Worm (Caenorhabditis elegans) whole organism, L4 larva: Measurements from ENCODE around the gene srab-4.

Source experiments
- aha-1 ChIP-seq: fragments of 150-350 bp; peaks from one replicate; lab custom pipeline; 2014; ENCODE audit warnings: missing biosample characterization, missing genetic modification characterization
- ama-1 ChIP-seq: fragments of 150-350 bp; optimal IDR thresholded peaks from 2 replicates; lab custom pipeline; 2014; ENCODE audit warnings: inconsistent platforms, mixed read lengths
- ceh-44 ChIP-seq: fragments of 200-800 bp; sonication (Bioruptor generic); IDR thresholded peaks from 2 replicates; pipeline ENCODE4 v1.3.6; 2022; ENCODE audit warnings: missing genetic modification reagents, missing genetic modification characterization, missing compliant biosample characterization
- ceh-82 ChIP-seq: sonication (generic microtip); optimal IDR thresholded peaks from 2 replicates; lab custom pipeline; 2017; ENCODE audit warnings: missing biosample characterization, missing genetic modification characterization
- daf-8 ChIP-seq: fragments of 200-800 bp; sonication (Bioruptor generic); IDR thresholded peaks from 2 replicates; pipeline ENCODE4 v1.3.6; 2022; ENCODE audit warnings: missing genetic modification characterization, missing compliant biosample characterization
- jun-1 ChIP-seq: fragments of 150-350 bp; optimal IDR thresholded peaks from 2 replicates; lab custom pipeline; 2014; ENCODE audit warnings: missing biosample characterization, missing genetic modification reagents, missing genetic modification characterization
- lin-15B ChIP-seq: fragments of 150-350 bp; sonication (generic microtip); optimal IDR thresholded peaks from 3 replicates; lab custom pipeline; 2014; ENCODE audit warnings: missing biosample characterization, missing genetic modification characterization
- nhr-10 ChIP-seq: fragments of 150-350 bp; optimal IDR thresholded peaks from 2 replicates; lab custom pipeline; 2014; ENCODE audit warnings: missing biosample characterization, missing genetic modification characterization
- nhr-28 ChIP-seq: fragments of 150-350 bp; optimal IDR thresholded peaks from 2 replicates; lab custom pipeline; 2014; ENCODE audit warnings: missing biosample characterization, missing genetic modification characterization
- nhr-76 ChIP-seq: fragments of 150-350 bp; optimal IDR thresholded peaks from 2 replicates; lab custom pipeline; 2014; ENCODE audit warnings: missing biosample characterization, missing genetic modification characterization
- set-16 ChIP-seq: fragments of 200-800 bp; sonication (Bioruptor generic); IDR thresholded peaks from 2 replicates; pipeline ENCODE4 v1.3.6; 2022; ENCODE audit warnings: missing genetic modification reagents, missing genetic modification characterization, missing compliant biosample characterization
- snpc-4 ChIP-seq: fragments of 150-350 bp; optimal IDR thresholded peaks from 2 replicates; lab custom pipeline; 2014; ENCODE audit warnings: missing biosample characterization, missing genetic modification characterization
- spr-3 ChIP-seq: fragments of 200-800 bp; sonication (Bioruptor generic); optimal IDR thresholded peaks from 2 replicates; lab custom pipeline; 2018; ENCODE audit warnings: mild to moderate bottlenecking, missing genetic modification characterization, missing compliant biosample characterization
- zag-1 ChIP-seq: fragments of 150-350 bp; optimal IDR thresholded peaks from 2 replicates; lab custom pipeline; 2014; ENCODE audit warnings: missing biosample characterization, missing genetic modification characterization

- no peak for TF ChIP-seq set-16 (GFP tag; lab: Robert Waterston, UW)
- no peak for TF ChIP-seq spr-3 (GFP tag; lab: Kevin White, UChicago)
- TF ChIP-seq ceh-44 (GFP tag; lab: Robert Waterston, UW), result no peak
- TF ChIP-seq nhr-28 (tag; lab: Kevin White, UChicago), result no peak
- TF ChIP-seq nhr-10 (tag; lab: Kevin White, UChicago), result no peak
- no peak for TF ChIP-seq ceh-82
- no peak for TF ChIP-seq lin-15B
- no peak for TF ChIP-seq nhr-76 (tag; lab: Kevin White, UChicago)
- TF ChIP-seq snpc-4 (tag; lab: Kevin White, UChicago), result no peak
- TF ChIP-seq jun-1 (tag; lab: Kevin White, UChicago), result no peak
- TF ChIP-seq ama-1 (lab: Kevin White, UChicago), result no peak
- TF ChIP-seq daf-8 (GFP tag; lab: Robert Waterston, UW), result no peak
- no peak for TF ChIP-seq zag-1 (tag; lab: Kevin White, UChicago)
- no peak for TF ChIP-seq aha-1 (tag; lab: Kevin White, UChicago)
These were observed 49.1 kb downstream of the srab-4 start, which contains the start of gene txt-17 for ce11 chrV:7053100-7053499.
